Worm (Caenorhabditis elegans): ENCODE results near the gene Y57G11C.48.
"Not testable (repeated sequence)": the region's sequence is repeated elsewhere in the genome, so short reads cannot be mapped to it uniquely, and the experiment has no call there.

Y57G11C.48 gene

DNA sequence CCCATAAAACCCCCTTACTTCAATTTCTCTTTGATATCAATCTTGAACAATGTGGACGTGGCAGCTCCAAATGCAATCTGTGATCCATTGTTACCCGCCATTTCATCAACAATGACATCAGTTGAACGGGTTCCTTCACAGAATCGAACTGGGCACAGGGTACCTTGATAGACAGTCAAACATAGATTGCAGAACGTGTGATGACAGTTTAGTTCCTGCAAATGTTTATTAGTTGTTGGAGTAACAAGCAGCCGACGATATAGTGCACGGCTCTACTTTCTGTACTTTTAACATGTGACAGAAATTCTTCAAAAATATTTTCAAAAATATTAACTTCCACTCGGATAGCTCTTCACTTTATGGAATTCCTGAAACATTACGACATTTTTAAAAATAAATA, at the start of gene Y57G11C.48:
Y57G11C.48 (minus strand) TSS at position 101 of the 400 bp plus-strand sequence.
- no peak for TF ChIP-seq unc-62 (GFP tag; optimal IDR thresholded peaks at IDR 0.05)

DNA sequence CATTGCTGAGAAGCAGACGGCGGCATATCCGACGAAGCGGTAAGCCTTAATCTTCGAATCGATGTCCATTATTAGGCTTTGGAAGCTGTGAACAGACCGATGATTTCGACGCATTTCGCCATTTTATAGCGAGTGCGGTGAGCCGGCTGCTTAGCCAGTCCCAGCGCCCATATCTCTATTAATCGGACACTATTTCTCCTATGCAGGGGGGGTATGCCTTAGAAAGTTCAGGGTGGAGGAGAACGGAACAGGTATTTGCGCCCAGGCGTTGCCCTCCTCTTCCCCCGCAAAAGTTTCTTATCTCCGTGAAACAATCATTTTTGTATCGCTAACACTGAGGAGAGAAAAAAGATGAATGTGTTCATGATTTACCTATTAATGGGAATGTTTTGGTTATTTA, 42.5 kb upstream of the Y57G11C.48 start, which contains the start of gene dpy-4:
dpy-4 (minus strand) TSS at position 101 of the 400 bp plus-strand sequence.
- TF ChIP-seq unc-62 (GFP tag; optimal IDR thresholded peaks at IDR 0.05): no peak

DNA sequence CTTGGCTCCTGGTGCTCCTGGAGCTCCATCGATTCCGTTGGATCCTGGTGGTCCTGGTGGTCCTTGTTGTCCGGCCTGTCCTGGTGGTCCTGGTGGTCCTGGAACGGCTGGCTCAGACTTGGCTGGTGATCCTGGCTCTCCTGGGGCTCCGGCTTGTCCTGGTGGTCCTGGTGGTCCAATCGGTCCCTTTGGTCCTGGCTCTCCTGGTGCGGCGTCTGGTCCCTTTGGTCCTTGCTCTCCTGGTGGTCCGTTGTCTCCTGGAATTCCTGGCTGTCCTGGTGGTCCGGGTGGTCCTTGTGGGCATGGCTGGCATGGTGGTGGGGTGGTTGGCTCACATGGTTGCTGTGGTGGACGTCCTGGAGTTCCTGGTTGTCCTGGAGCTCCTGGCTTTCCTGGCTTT, 41.7 kb upstream of the Y57G11C.48 start:
- TF ChIP-seq unc-62 (GFP tag; optimal IDR thresholded peaks at IDR 0.05): no peak

- TF ChIP-seq unc-62 (GFP tag; optimal IDR thresholded peaks at IDR 0.05): no peak
Observed at ce11 chrIV:14985019-14985418, 40.9 kb upstream of the Y57G11C.48 start.

DNA sequence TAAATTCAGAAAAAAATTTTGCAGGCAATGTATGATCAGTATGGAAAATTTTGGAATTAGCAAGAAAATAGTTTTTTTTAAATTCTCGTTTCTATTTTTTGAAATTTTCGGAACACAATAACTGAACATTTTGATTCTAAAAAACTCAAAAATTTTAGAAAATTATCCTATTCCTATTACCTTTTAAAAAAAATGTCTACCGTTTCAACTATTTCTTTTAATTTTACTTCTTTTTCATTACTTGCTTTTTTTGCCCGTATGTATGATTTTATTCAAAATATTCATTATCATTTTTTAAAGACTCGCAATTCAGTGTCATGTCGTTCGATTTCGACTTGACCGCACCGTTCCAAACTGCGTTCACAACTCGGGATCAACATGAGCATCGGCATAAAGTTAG, 37.2 kb upstream of the Y57G11C.48 start, which contains the start of gene atln-2:
atln-2 (plus strand) TSS at position 301 of the 400 bp plus-strand sequence.
- no peak for TF ChIP-seq unc-62 (GFP tag; optimal IDR thresholded peaks at IDR 0.05)

DNA sequence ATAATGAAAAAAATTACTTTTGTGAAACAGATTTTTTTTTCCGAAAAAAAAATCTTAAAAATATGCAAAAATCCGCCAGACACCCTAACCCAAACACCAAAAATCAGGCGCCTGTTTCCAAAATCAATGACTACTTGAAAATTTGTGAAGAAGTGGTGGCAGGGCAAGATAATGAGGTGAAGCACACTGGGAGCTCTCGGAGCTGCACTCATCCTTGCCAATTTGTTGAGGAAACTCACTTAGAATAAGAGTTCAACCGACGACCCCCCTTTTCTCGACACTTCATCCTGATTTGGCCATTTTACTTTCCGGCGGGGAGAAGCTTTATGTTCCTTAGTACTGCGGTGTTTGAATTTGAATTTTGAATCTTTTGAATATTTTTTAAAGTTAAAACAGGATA, 34.1 kb upstream of the Y57G11C.48 start:
- TF ChIP-seq unc-62 (GFP tag; optimal IDR thresholded peaks at IDR 0.05): no peak

ce11 chrIV:14960061-14960460, 15.9 kb upstream of the Y57G11C.48 start:
- no peak for TF ChIP-seq unc-62 (GFP tag; optimal IDR thresholded peaks at IDR 0.05)

DNA sequence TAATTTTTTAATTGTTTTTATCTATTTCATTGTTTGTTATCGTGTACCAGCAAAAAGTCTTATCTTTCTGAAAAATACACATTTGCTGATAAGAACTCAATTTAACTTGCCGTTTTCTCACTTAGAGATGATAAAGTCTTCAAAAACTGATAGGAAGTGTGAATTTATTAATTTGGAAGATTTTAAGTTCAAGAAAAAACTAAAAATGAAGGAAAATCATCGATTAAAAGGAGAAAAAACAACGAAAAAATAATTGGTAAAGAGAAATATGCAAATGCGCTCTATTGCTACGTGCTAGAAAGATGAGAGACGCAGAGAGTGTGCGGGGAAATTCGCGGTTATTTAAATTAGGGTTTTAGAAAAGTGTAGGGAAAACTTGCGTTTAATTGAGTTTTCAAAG, 15.2 kb upstream of the Y57G11C.48 start:
- no peak for TF ChIP-seq unc-62 (GFP tag; optimal IDR thresholded peaks at IDR 0.05)

DNA sequence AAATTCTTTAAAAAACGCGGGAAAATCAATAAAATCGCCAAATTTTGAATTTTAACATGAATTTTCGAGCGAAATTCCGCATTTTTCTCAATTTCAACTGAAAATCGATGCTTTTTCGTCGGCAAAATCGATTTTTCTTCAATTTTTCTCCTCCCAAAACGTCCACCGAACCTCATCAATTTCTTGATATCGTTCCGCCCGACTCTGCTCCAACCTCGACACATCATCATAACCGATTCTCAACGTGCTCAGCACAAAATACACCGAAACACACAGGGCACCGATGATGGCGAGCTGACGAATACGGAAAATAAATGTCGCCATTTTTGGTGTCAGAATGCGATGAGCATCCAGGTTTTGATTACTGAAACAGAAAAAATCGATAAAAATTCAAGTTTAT, 14.4 kb upstream of the Y57G11C.48 start, which contains the start of gene Y41E3.1:
Y41E3.1 (minus strand) TSS at position 324 of the 400 bp plus-strand sequence.
- TF ChIP-seq unc-62 (GFP tag; optimal IDR thresholded peaks at IDR 0.05): no peak

DNA sequence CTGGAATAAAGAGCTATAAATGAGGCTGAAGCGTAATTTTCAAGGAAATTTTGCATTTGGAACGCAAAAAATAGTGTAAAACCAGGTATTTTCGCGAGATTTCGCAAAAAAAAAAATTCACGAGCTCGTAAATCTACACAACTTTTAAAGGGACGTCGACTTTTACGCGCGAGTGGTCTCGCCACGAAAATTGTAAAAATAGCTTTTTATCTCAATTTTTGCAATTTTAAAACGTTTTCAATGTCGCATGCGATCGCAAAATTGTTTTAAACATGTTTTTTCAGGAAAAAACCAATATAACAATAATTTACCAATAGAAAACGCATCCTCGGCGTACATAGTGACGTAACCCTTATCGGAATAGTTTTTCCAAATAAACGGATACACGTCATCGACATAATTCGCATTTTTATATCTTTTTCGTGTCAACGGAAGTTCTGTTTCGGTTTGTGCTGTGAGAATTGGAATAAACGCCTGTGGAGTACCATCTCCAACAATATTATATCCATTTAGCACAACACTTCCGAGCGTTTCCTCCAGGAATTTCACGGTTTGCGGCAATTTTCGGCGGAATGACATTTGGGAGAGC, 12.7 kb upstream of the Y57G11C.48 start:
- no peak for TF ChIP-seq unc-62 (GFP tag; optimal IDR thresholded peaks at IDR 0.05)

- TF ChIP-seq unc-62 (GFP tag; optimal IDR thresholded peaks at IDR 0.05): no peak
Observed at ce11 chrIV:14954842-14955241, 10.7 kb upstream of the Y57G11C.48 start.

ce11 chrIV:14953802-14954201, 9.7 kb upstream of the Y57G11C.48 start:
- TF ChIP-seq unc-62 (GFP tag; optimal IDR thresholded peaks at IDR 0.05): no peak

DNA sequence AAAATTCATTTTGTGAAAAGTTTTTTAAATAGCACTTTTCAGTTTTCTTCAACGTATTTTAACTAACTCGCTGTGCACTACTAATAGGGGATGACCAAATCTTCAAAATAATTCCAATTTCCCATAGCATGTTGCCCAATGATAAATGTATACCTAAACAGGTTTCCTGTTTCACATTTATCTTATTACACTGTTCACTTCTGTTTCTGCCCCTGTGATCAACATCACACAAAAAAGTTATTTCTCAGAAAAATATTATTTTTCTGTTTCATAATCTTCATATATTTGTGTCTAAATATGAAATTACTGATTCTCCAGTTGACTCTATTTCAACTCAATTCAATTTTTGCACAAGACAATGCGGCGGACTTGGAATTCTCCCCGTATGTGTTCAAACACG, 6.3 kb upstream of the Y57G11C.48 start, which contains the start of gene Y41E3.22:
Y41E3.22 (plus strand) TSS at position 243 of the 400 bp plus-strand sequence.
- TF ChIP-seq unc-62 (GFP tag; optimal IDR thresholded peaks at IDR 0.05): no peak

- TF ChIP-seq unc-62 (GFP tag; optimal IDR thresholded peaks at IDR 0.05): no peak
Observed at ce11 chrIV:14949048-14949447, 4.9 kb upstream of the Y57G11C.48 start.

DNA sequence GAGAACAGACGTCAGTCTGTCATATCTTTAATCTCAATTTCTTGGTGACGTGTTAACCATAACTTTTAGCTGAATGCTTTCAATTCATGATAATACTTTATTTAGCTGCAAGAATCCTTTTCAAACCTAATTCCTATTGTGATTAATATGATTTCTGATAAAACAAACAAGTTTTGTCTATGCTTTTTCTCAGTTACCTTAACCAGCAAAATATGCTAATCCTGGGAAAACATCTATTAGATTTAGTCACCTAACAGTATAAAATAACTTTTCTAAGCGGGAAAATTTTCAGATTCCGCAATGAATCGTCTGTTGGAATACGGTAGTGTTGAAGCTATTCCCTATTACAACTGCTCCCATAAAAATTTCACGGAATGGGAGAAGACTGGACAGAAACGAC, 5.5 kb downstream of the Y57G11C.48 start, which contains the start of gene Y57G11C.30:
Y57G11C.30 (plus strand) TSS at position 301 of the 400 bp plus-strand sequence.
- not testable (repeated sequence) for TF ChIP-seq unc-62 (GFP tag; optimal IDR thresholded peaks at IDR 0.05)

DNA sequence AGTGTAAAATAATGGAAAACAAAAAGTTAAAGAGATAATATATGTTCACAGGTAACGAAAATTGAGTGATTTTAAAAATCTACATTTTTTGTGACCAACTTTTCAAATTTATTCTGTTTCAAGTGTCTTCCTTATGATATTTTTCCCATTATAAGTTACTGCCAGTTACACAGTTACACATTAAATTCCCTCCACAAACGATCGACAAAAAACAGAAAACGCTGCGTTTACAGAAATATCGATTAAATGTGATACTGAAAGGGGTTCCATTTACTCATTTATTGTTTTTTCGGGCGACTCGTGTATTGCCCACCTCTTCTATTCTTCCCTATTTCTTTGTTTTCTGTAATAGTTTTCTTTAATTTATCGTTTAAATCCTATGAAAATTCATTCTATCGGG, 7.1 kb downstream of the Y57G11C.48 start, which contains the start of gene Y57G11C.1144:
Y57G11C.1144 (plus strand) TSS at position 301 of the 400 bp plus-strand sequence.
- TF ChIP-seq unc-62 (GFP tag; optimal IDR thresholded peaks at IDR 0.05): no peak

- no peak for TF ChIP-seq unc-62 (GFP tag; optimal IDR thresholded peaks at IDR 0.05)
Observed at ce11 chrIV:14932640-14933039, 11.5 kb downstream of the Y57G11C.48 start, which contains the start of gene Y57G11C.1131. TSS of gene Y57G11C.1131 (plus strand) at chrIV:14932972.

Measured in whole organism, dauer.